Fruit fly (Drosophila melanogaster): ENCODE data around the gene CG4872.

The CG4872 gene

DNA sequence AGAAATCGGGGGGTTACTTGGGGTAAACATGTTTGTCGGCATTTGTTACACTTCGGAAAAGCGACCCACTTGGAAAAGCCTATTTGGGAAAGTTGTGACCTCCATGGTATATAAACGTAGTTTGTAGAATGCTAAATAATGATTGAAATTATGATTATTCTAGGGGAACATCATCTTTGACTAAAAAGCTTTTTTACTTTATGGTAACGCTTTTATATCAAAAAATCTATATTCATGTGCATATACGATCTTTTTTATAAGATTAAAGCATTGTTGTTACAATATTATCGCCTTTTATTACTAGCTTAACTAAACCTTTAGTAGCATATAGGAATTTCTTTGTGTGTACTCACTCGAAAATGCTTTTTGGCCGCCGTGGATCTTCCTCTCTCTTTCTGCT lies 46.9 kb upstream of the CG4872 start (continued):
- TF ChIP-seq Atf-2 (GFP tag; optimal IDR thresholded peaks at IDR 0.05) (peak; percentile 18), CG11504 (tag; optimal IDR thresholded peaks at IDR 0.05) (peak; percentile 62), CG10543 (GFP tag; optimal IDR thresholded peaks at IDR 0.05) (peak; percentile 29), twi (tag; optimal IDR thresholded peaks at IDR 0.05) (peak; percentile 9), pho (GFP tag; optimal IDR thresholded peaks at IDR 0.05) (peak; percentile 23), CG17328 (GFP tag; IDR thresholded peaks at IDR 0.05) (0 out of 2 replicates have a peak, but pooled peaks have one; percentile 14), so (GFP tag; IDR thresholded peaks at IDR 0.05) (peak; percentile 41; the same call in 1 of the 3 replicates), CG9437 (GFP tag; optimal IDR thresholded peaks at IDR 0.05) (peak; percentile 37), ttk (GFP tag; IDR thresholded peaks at IDR 0.05) (peak; percentile 44; the same call in 1 of the 2 replicates), Pdp1 (GFP tag; optimal IDR thresholded peaks at IDR 0.05) (peak; percentile 9 to 22), Sox102F (GFP tag; optimal IDR thresholded peaks at IDR 0.05) (peak; percentile 53), lmd (GFP tag; IDR thresholded peaks at IDR 0.05) (peak; percentile 41), az2 (GFP tag; optimal IDR thresholded peaks at IDR 0.05) (peak; percentile 34), Nf-YC (tag; optimal IDR thresholded peaks at IDR 0.05) (peak; percentile 33), CG32532 (GFP tag; IDR thresholded peaks at IDR 0.05) (peak; percentile 37; the same call in 1 of the 2 replicates), CG7372 (GFP tag; IDR thresholded peaks at IDR 0.05) (peak; percentile 14; the same call in 1 of the 2 replicates), stc (GFP tag; IDR thresholded peaks at IDR 0.05) (0 out of 2 replicates have a peak, but pooled peaks have one; percentile 47), CoRest (tag; optimal IDR thresholded peaks at IDR 0.05) (peak; percentile 67), CG3847 (GFP tag; IDR thresholded peaks at IDR 0.05) (peak; percentile 24; the same call in 1 of the 2 replicates), CG13424 (tag; optimal IDR thresholded peaks at IDR 0.05) (peak; percentile 60), ind (GFP tag; optimal IDR thresholded peaks at IDR 0.05) (no peak), CG14050 (GFP tag; IDR thresholded peaks at IDR 0.05) (no peak), CG18619 (GFP tag; optimal IDR thresholded peaks at IDR 0.05) (peak; percentile 42), CG7839 (tag; optimal IDR thresholded peaks at IDR 0.05) (peak; percentile 75), CG12071 (GFP tag; optimal IDR thresholded peaks at IDR 0.05) (no peak), jing (GFP tag; optimal IDR thresholded peaks at IDR 0.05) (no peak), bcd (GFP tag; optimal IDR thresholded peaks at IDR 0.05) (peak; percentile 15), esg (GFP tag; conservative IDR thresholded peaks at IDR 0.05) (0 out of 2 replicates have a peak, but pooled peaks have one; percentile 8), Fer3 (tag; optimal IDR thresholded peaks at IDR 0.05) (peak; percentile 12), prd (optimal IDR thresholded peaks at IDR 0.05) (no peak), prd (GFP tag; IDR thresholded peaks at IDR 0.05) (peak; percentile 50; the same call in 2 of the 3 replicates), sug (tag; optimal IDR thresholded peaks at IDR 0.05) (peak; percentile 26), chn (GFP tag; optimal IDR thresholded peaks at IDR 0.05) (peak; percentile 42), sens (GFP tag) (peak; percentile 87), CG17359 (tag; optimal IDR thresholded peaks at IDR 0.05) (peak; percentile 13), Bteb2 (GFP tag; optimal IDR thresholded peaks at IDR 0.05) (peak; percentile 39), Ada2b (GFP tag; IDR thresholded peaks at IDR 0.05) (0 out of 2 replicates have a peak, but pooled peaks have one; percentile 31), CG4820 (GFP tag; optimal IDR thresholded peaks at IDR 0.05) (peak; percentile 17), Ets65A (GFP tag) (peak; percentile 63), CG9727 (GFP tag; optimal IDR thresholded peaks at IDR 0.05) (peak; percentile 25), CG8765 (GFP tag; IDR thresholded peaks at IDR 0.05) (no peak), CG11695 (GFP tag; IDR thresholded peaks at IDR 0.05) (no peak), CG11398 (GFP tag; optimal IDR thresholded peaks at IDR 0.05) (peak; percentile 28), CG2120 (GFP tag; optimal IDR thresholded peaks at IDR 0.05) (peak; percentile 60), lab (GFP tag; optimal IDR thresholded peaks at IDR 0.05) (peak; percentile 26), CG15269 (tag; optimal IDR thresholded peaks at IDR 0.05) (peak; percentile 60), CG10979 (tag; optimal IDR thresholded peaks at IDR 0.05) (peak; percentile 29), CG7357 (GFP tag; IDR thresholded peaks at IDR 0.05) (0 out of 3 replicates have a peak, but pooled peaks have one; percentile 32), org-1 (GFP tag; optimal IDR thresholded peaks at IDR 0.05) (peak; percentile 18), Fer1 (GFP tag; optimal IDR thresholded peaks at IDR 0.05) (peak; percentile 35), CG13624 (GFP tag; optimal IDR thresholded peaks at IDR 0.05) (no peak)
